Worm (Caenorhabditis elegans) whole organism, L4/young adult: ENCODE measurements around the gene F35F10.1.

Experiments
- W03F9.2 ChIP-seq: fragments of 150-350 bp; optimal IDR thresholded peaks from 2 replicates; lab custom pipeline; 2014; ENCODE audit warnings: missing biosample characterization, missing genetic modification characterization
- dao-5 ChIP-seq: sonication (generic microtip); optimal IDR thresholded peaks from 2 replicates; lab custom pipeline; 2016; ENCODE audit warnings: missing genotype, missing genetic modification characterization, moderate library complexity, missing compliant biosample characterization
- him-1 ChIP-seq: sonication (generic microtip); optimal IDR thresholded peaks from 2 replicates; lab custom pipeline; 2016; ENCODE audit warnings: missing genotype, missing genetic modification reagents, missing genetic modification characterization, missing compliant biosample characterization

Gene F35F10.1

ce11 chrV:3358267-3358666 lies 42.2 kb downstream of the F35F10.1 start, which contains the start of gene C04E12.5:
Gene C04E12.5 (plus strand): TSS chrV:3358567.
- TF ChIP-seq him-1 (tag; lab: Kevin White, UChicago) (no peak), dao-5 (no peak), W03F9.2 (tag; lab: Kevin White, UChicago) (no peak)

ce11 chrV:3361633-3362032 lies 45.5 kb downstream of the F35F10.1 start:
- TF ChIP-seq him-1 (tag; lab: Kevin White, UChicago) = no peak
- TF ChIP-seq dao-5 = no peak
- TF ChIP-seq W03F9.2 (tag; lab: Kevin White, UChicago) = no peak

ce11 chrV:3362475-3362874 lies 46.4 kb downstream of the F35F10.1 start, which contains the start of gene C04E12.4:
Gene C04E12.4 (plus strand): TSS chrV:3362775.
- TF ChIP-seq dao-5 (no peak), him-1 (tag; lab: Kevin White, UChicago) (no peak), W03F9.2 (tag; lab: Kevin White, UChicago) (no peak)
